Worm (Caenorhabditis elegans) whole organism, L1 larva: ENCODE results near the gene srh-127.
A peak's percentile ranks its signal among the peaks of the same experiment; 100 is the strongest.

Experiments used
- C04F5.9 ChIP-seq: sonication (generic microtip); optimal IDR thresholded peaks from 2 replicates; lab custom pipeline; 2016; ENCODE audit warnings: missing genetic modification characterization, missing compliant biosample characterization
- C34B4.2 ChIP-seq: sonication (generic microtip); optimal IDR thresholded peaks from 2 replicates; lab custom pipeline; 2017; ENCODE audit warnings: mild to moderate bottlenecking, missing genetic modification characterization, missing compliant biosample characterization
- Y116A8C.19 ChIP-seq: sonication (generic microtip); optimal IDR thresholded peaks from 2 replicates; lab custom pipeline; 2016; ENCODE audit warnings: missing compliant biosample characterization, missing genetic modification characterization, borderline replicate concordance
- blmp-1 ChIP-seq: fragments of 150-350 bp; optimal IDR thresholded peaks from 2 replicates; lab custom pipeline; 2014; ENCODE audit warnings: missing biosample characterization, missing genetic modification characterization
- ceh-8 ChIP-seq: fragments of 200-800 bp; sonication (Bioruptor generic); optimal IDR thresholded peaks from 2 replicates; lab custom pipeline; 2018; ENCODE audit warnings: mild to moderate bottlenecking, missing genetic modification characterization, moderate library complexity, missing compliant biosample characterization
- ceh-82 ChIP-seq, 3 experiments: fragments of 150-350 bp in 1 of 3; sonication (generic microtip) in 2 of 3; optimal IDR thresholded peaks; 2 replicates each; lab custom pipeline; 2014 to 2017; ENCODE audit warnings: missing biosample characterization in 3 of 3, missing genetic modification characterization in 3 of 3
- dpl-1 ChIP-seq, 3 experiments: fragments of 150-350 bp in 2 of 3; sonication (generic microtip) in 1 of 3; optimal IDR thresholded peaks; 2 replicates each; lab custom pipeline; 2014 to 2017; ENCODE audit warnings: missing biosample characterization in 3 of 3, missing genetic modification characterization in 3 of 3, missing genetic modification reagents in 3 of 3
- dsc-1 ChIP-seq: sonication (generic microtip); optimal IDR thresholded peaks from 2 replicates; lab custom pipeline; 2016; ENCODE audit warnings: mild to moderate bottlenecking, missing genetic modification characterization, missing compliant biosample characterization
- efl-1 ChIP-seq, 4 experiments: fragments of 150-350 bp; optimal IDR thresholded peaks in 3 of 4; peaks in 1 of 4; 1 replicate in 1 of 4; 2 replicates in 3 of 4; lab custom pipeline; 2014; ENCODE audit warnings: missing biosample characterization in 2 of 4, missing genetic modification characterization in 2 of 4, missing genetic modification reagents in 2 of 4
- egl-27 ChIP-seq, 2 experiments: fragments of 150-350 bp in 1 of 2; sonication (generic microtip); optimal IDR thresholded peaks; 3 replicates each; lab custom pipeline; 2017 to 2018; ENCODE audit warnings: missing biosample characterization in 2 of 2, missing genetic modification characterization in 2 of 2, missing genetic modification reagents in 2 of 2
- elt-2 ChIP-seq: sonication (generic microtip); optimal IDR thresholded peaks from 2 replicates; lab custom pipeline; 2016; ENCODE audit warnings: missing genetic modification characterization, mild to moderate bottlenecking, inconsistent platforms, missing compliant biosample characterization, missing genetic modification reagents
- fkh-4 ChIP-seq: sonication (generic microtip); optimal IDR thresholded peaks from 2 replicates; lab custom pipeline; 2016; ENCODE audit warnings: missing compliant biosample characterization, missing genetic modification characterization, borderline replicate concordance
- fos-1 ChIP-seq: fragments of 150-350 bp; optimal IDR thresholded peaks from 2 replicates; lab custom pipeline; 2014; ENCODE audit warnings: missing biosample characterization, missing genetic modification characterization
- irx-1 ChIP-seq: sonication (generic microtip); optimal IDR thresholded peaks from 2 replicates; lab custom pipeline; 2016; ENCODE audit warnings: missing genetic modification characterization, missing compliant biosample characterization
- isw-1 ChIP-seq: fragments of 200-800 bp; sonication (Bioruptor generic); IDR thresholded peaks from 2 replicates; pipeline ENCODE4 v1.3.6; 2022; ENCODE audit warnings: missing genetic modification characterization, missing compliant biosample characterization
- lin-13 ChIP-seq: fragments of 150-350 bp; optimal IDR thresholded peaks from 2 replicates; lab custom pipeline; 2014; ENCODE audit warnings: missing biosample characterization, missing genetic modification reagents, missing genetic modification characterization
- lin-14 ChIP-seq: fragments of 200-800 bp; sonication (Bioruptor generic); optimal IDR thresholded peaks from 2 replicates; lab custom pipeline; 2018; ENCODE audit warnings: mild to moderate bottlenecking, missing genetic modification characterization, moderate library complexity, missing compliant biosample characterization
- lin-35 ChIP-seq, 2 experiments: fragments of 150-350 bp; optimal IDR thresholded peaks; 2 replicates each; lab custom pipeline; 2014; ENCODE audit warnings: missing biosample characterization in 2 of 2, missing genetic modification characterization in 2 of 2, missing genetic modification reagents in 2 of 2
- lir-3 ChIP-seq: sonication (generic microtip); optimal IDR thresholded peaks from 2 replicates; lab custom pipeline; 2016; ENCODE audit warnings: mild to moderate bottlenecking, missing genetic modification characterization, moderate library complexity, missing compliant biosample characterization; ENCODE audit not compliant: poor library complexity
- lsy-2 ChIP-seq, 2 experiments: fragments of 150-350 bp; optimal IDR thresholded peaks; 2 replicates each; lab custom pipeline; 2014; ENCODE audit warnings: missing biosample characterization in 2 of 2, missing genetic modification characterization in 2 of 2
- mab-9 ChIP-seq: fragments of 200-800 bp; sonication (Bioruptor generic); IDR thresholded peaks from 2 replicates; pipeline ENCODE4 v1.3.6; 2022; ENCODE audit warnings: missing genetic modification reagents, missing genetic modification characterization, missing compliant biosample characterization
- mdl-1 ChIP-seq, 2 experiments: fragments of 150-350 bp; optimal IDR thresholded peaks; 2 replicates each; lab custom pipeline; 2014 to 2017; ENCODE audit warnings: missing biosample characterization in 2 of 2, missing genetic modification characterization in 2 of 2, inconsistent platforms in 1 of 2
- nhr-11 ChIP-seq: fragments of 150-350 bp; optimal IDR thresholded peaks from 2 replicates; lab custom pipeline; 2014; ENCODE audit warnings: missing biosample characterization, missing genetic modification characterization
- nhr-237 ChIP-seq: fragments of 150-350 bp; optimal IDR thresholded peaks from 2 replicates; lab custom pipeline; 2014; ENCODE audit warnings: missing biosample characterization, missing genetic modification characterization
- nhr-47 ChIP-seq: sonication (generic microtip); optimal IDR thresholded peaks from 2 replicates; lab custom pipeline; 2016; ENCODE audit warnings: mild to moderate bottlenecking, missing genetic modification characterization, moderate library complexity, missing compliant biosample characterization
- nhr-90 ChIP-seq: sonication (generic microtip); optimal IDR thresholded peaks from 2 replicates; lab custom pipeline; 2016; ENCODE audit warnings: mild to moderate bottlenecking, missing genetic modification characterization, missing compliant biosample characterization; ENCODE audit not compliant: poor library complexity
- skn-1 ChIP-seq: fragments of 150-350 bp; optimal IDR thresholded peaks from 2 replicates; lab custom pipeline; 2014; ENCODE audit warnings: missing biosample characterization, missing genetic modification characterization
- sox-4 ChIP-seq: sonication (generic microtip); optimal IDR thresholded peaks from 2 replicates; lab custom pipeline; 2016; ENCODE audit warnings: missing genetic modification characterization, missing compliant biosample characterization
- sup-37 ChIP-seq: fragments of 200-800 bp; sonication (Bioruptor generic); optimal IDR thresholded peaks from 2 replicates; lab custom pipeline; 2018; ENCODE audit warnings: mild to moderate bottlenecking, missing genetic modification characterization, missing compliant biosample characterization
- tlp-1 ChIP-seq: fragments of 150-350 bp; optimal IDR thresholded peaks from 2 replicates; lab custom pipeline; 2014; ENCODE audit warnings: missing biosample characterization, missing genetic modification characterization
- unc-30 ChIP-seq: sonication (generic microtip); optimal IDR thresholded peaks from 2 replicates; lab custom pipeline; 2017; ENCODE audit warnings: missing biosample characterization, missing genetic modification characterization
- unc-98 ChIP-seq: fragments of 200-800 bp; sonication (Bioruptor generic); IDR thresholded peaks from 2 replicates; pipeline ENCODE4 v1.3.6; 2022; ENCODE audit warnings: missing genetic modification characterization, missing compliant biosample characterization
- xbp-1 ChIP-seq: sonication (generic microtip); optimal IDR thresholded peaks from 2 replicates; lab custom pipeline; 2016; ENCODE audit warnings: missing genetic modification characterization, missing compliant biosample characterization
- ztf-11 ChIP-seq, 2 experiments: sonication (generic microtip); optimal IDR thresholded peaks; 2 replicates each; lab custom pipeline; 2016 to 2017; ENCODE audit warnings: missing genetic modification characterization in 2 of 2, missing biosample characterization in 1 of 2, missing compliant biosample characterization in 1 of 2

The srh-127 gene

DNA sequence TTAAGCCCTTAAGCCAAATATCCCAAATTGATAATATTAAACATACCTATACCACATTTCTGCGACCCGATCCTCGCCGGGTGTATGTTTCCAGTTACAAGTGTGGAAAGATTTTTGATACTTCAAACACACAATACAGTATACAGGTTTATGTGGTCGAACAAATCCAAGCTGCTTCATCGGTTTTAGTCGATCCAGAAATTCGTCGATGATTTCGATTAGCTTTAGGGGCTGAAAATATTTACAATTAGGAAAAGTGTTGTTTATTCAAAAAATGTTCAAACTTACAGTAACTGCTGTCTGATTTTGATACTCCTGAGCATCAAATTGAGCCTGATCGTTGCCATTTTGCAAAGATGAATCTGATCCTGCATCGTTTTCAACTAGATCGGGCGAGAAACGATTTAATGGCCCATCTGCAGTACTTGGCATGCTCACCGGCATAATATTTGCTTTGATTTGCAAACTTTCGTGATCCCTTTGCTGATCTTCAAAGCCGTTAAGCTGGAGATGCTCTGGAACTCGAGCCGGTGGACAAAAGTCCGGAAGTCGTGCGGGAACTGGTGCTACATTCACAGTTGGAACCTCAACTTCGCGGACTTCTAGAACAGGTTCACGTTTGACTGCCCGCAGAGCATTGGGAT lies 16.8 kb upstream of the srh-127 start:
- TF ChIP-seq C34B4.2 (tag; lab: Kevin White, UChicago) (no peak), lsy-2 (tag; optimal IDR thresholded peaks at IDR 0.05; lab: Kevin White, UChicago) (no peak), efl-1 (optimal IDR thresholded peaks at IDR 0.05; lab: Kevin White, UChicago) (no peak), efl-1 (GFP tag; optimal IDR thresholded peaks at IDR 0.05 in 1 of 2; lab: Kevin White, UChicago) (peak in 1 of 2 experiments; percentile 15)

DNA sequence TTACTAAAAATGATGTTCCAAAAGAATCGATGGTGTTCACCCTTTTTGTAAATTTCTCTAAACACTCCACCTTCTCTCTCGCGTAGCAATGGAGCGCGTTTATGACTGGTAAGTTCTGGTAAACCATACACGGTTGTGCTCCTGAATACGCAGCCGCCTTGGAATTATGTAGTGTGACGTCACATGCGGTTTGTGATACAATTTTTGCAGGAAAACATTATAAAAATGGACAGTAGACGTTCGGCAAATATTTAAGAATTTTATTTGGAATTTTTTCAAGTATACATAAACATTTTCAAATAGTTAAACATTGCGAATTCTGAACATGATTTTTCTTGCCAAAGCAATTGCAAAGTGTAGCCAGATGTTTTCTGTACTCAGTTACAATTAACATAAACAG lies 15.6 kb upstream of the srh-127 start, which contains the start of gene F37B4.10:
TSS of gene F37B4.10 (minus strand) at position 101 of the 400 bp plus-strand sequence.
- TF ChIP-seq efl-1 (optimal IDR thresholded peaks at IDR 0.05; lab: Kevin White, UChicago) (peak; percentile 8 to 18), efl-1 (GFP tag; optimal IDR thresholded peaks at IDR 0.05 in 1 of 2; lab: Kevin White, UChicago) (no peak), unc-30 (no peak), lin-35 (GFP tag; optimal IDR thresholded peaks at IDR 0.05; lab: Kevin White, UChicago) (peak; percentile 15 to 22), irx-1 (tag; lab: Kevin White, UChicago) (no peak), ztf-11 (tag; optimal IDR thresholded peaks at IDR 0.05; lab: Kevin White, UChicago) (no peak), dsc-1 (tag; lab: Kevin White, UChicago) (no peak), nhr-90 (no peak), ceh-82 (tag; optimal IDR thresholded peaks at IDR 0.05; lab: Kevin White, UChicago) (no peak), lsy-2 (tag; optimal IDR thresholded peaks at IDR 0.05; lab: Kevin White, UChicago) (peak in 1 of 2 experiments; percentile 11), lir-3 (tag; lab: Kevin White, UChicago) (no peak), dpl-1 (GFP tag; optimal IDR thresholded peaks at IDR 0.05; lab: Kevin White, UChicago) (peak in 1 of 3 experiments; percentile 11)

DNA sequence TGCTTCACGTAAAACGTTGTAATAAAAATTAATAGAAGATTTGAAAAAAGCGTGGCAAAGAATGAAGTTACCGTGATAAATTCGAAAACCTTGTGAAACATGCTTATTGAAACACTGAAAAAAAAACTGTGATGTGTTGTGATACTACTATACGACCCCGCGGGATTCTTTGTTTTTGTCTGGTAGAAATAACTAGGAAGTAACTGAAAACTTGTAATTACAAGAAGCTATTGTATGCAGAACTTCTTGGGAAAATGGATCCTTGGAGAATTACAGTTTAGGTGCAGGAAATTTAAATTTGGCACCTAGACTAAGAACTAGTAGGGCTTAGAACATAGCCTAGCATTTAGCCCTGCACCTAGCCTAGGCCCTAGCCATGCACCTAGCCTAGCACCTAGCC lies 13.3 kb upstream of the srh-127 start, which contains the start of gene str-39:
TSS of gene str-39 (minus strand) at position 101 of the 400 bp plus-strand sequence.
- TF ChIP-seq lin-13 (GFP tag; lab: Kevin White, UChicago) (no peak), fkh-4 (no peak), mdl-1 (tag; optimal IDR thresholded peaks at IDR 0.05; lab: Kevin White, UChicago) (no peak)
- TF ChIP-seq, all 84 proteins: peak for 0

DNA sequence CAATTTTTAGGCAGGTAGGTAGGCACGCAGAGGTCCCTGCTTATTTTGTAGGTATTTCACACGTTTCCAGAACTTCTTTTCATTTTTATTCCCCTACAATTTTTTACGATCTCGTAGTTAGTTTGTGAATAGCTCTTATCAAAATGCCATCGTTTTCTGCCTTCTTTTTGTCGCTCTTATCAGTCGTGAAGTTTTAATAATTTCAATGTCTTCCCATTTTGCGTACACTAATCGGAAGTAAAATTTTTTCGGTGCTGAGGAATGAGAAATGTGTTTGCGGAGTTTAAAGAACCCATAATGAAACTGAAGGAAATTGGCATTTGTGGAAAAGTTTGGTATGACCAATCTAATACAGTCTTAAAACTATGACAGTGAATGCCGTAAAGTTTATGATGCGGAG lies 12.7 kb upstream of the srh-127 start:
- TF ChIP-seq elt-2 (tag; lab: Kevin White, UChicago) (peak; percentile 53), lin-14 (GFP tag; lab: Kevin White, UChicago) (no peak)

DNA sequence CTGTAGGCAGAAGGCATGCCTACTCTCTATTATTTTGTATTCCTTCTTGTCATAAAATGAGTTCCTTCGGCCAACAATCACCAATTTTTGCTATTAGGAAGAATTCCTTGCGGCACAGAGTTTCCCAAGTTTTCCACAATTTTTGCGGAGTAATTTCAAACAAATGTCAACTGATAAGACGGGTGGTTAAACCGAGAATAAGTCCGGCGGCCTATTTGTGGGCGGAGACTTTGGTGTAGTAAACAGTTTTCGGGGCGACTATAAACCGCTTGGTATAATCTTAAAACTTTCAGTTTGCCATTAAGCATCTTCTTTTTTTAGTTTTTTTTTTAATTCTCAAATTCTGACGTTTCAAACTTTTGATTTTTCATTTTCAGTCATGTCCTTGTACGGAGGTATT lies 12.1 kb upstream of the srh-127 start, which contains the start of gene ifc-1:
TSS of gene ifc-1 (plus strand) at position 378 of the 400 bp plus-strand sequence.
- TF ChIP-seq elt-2 (tag; lab: Kevin White, UChicago) (peak; percentile 67), efl-1 (optimal IDR thresholded peaks at IDR 0.05; lab: Kevin White, UChicago) (no peak), efl-1 (GFP tag; optimal IDR thresholded peaks at IDR 0.05 in 1 of 2; lab: Kevin White, UChicago) (peak in 1 of 2 experiments; percentile 21), nhr-237 (tag; lab: Kevin White, UChicago) (no peak), fos-1 (tag; lab: Kevin White, UChicago) (no peak)

DNA sequence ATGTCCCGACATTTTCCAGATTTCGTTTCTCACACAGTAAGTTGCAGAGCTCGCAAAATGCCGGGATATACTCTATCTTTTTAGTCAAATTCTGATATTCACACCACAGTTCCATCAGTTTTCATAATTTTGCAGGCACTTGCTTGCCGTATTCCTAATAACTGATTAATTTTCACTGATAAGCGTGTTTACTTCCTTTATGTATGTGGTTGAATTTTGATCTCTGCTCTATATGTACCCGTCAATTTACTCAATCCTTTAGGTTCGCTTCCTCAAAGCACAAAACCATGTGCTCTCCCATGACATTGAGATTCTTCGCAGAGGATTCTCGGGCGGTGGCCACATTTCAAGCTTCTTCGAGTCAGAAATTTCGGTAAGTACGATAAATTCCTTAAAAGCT lies 11.5 kb upstream of the srh-127 start:
- TF ChIP-seq ceh-8 (GFP tag; lab: Kevin White, UChicago) = no peak
- TF ChIP-seq egl-27 (tag; optimal IDR thresholded peaks at IDR 0.05; lab: Kevin White, UChicago) = no peak
- TF ChIP-seq nhr-11 (tag; lab: Kevin White, UChicago) = no peak
- TF ChIP-seq fkh-4 = no peak
- TF ChIP-seq lir-3 (tag; lab: Kevin White, UChicago) = no peak
- TF ChIP-seq xbp-1 (tag; lab: Kevin White, UChicago) = no peak
- no peak for TF ChIP-seq sox-4 (tag; lab: Kevin White, UChicago)
- no peak for TF ChIP-seq skn-1
- no peak for TF ChIP-seq isw-1 (GFP tag; lab: Robert Waterston, UW)
- no peak for TF ChIP-seq unc-98 (GFP tag; lab: Robert Waterston, UW)
- no peak for TF ChIP-seq fos-1 (tag; lab: Kevin White, UChicago)
- no peak for TF ChIP-seq C04F5.9 (tag; lab: Kevin White, UChicago)
- no peak for TF ChIP-seq tlp-1 (tag; lab: Kevin White, UChicago)
- no peak for TF ChIP-seq ztf-11 (tag; optimal IDR thresholded peaks at IDR 0.05; lab: Kevin White, UChicago)
- no peak for TF ChIP-seq lsy-2 (tag; optimal IDR thresholded peaks at IDR 0.05; lab: Kevin White, UChicago)
- no peak for TF ChIP-seq sup-37 (GFP tag; lab: Kevin White, UChicago)
- no peak for TF ChIP-seq blmp-1 (tag; lab: Kevin White, UChicago)
- TF ChIP-seq mab-9 (GFP tag; lab: Robert Waterston, UW) = no peak
- no peak for TF ChIP-seq Y116A8C.19
- no peak for TF ChIP-seq nhr-47 (tag; lab: Kevin White, UChicago)
